Fruit fly (Drosophila melanogaster) whole organism, prepupa: ENCODE results near the gene CG17026.

Experiments
- CG1621 ChIP-seq: fragments of 200-800 bp; sonication (Bioruptor generic); optimal IDR thresholded peaks from 3 replicates; lab custom pipeline; 2018; ENCODE audit warnings: missing biosample characterization, mild to moderate bottlenecking, missing genetic modification characterization
- CG31627 ChIP-seq: fragments of 200-800 bp; sonication (Bioruptor generic); optimal IDR thresholded peaks from 3 replicates; lab custom pipeline; 2016; ENCODE audit warnings: missing biosample characterization, missing genetic modification characterization
- CG3919 ChIP-seq: fragments of 200-800 bp; sonication (Bioruptor generic); optimal IDR thresholded peaks from 3 replicates; lab custom pipeline; 2016; ENCODE audit warnings: missing biosample characterization, missing genetic modification characterization
- CG4318 ChIP-seq: fragments of 200-800 bp; sonication (Bioruptor generic); optimal IDR thresholded peaks from 3 replicates; lab custom pipeline; 2017; ENCODE audit warnings: missing biosample characterization, mild to moderate bottlenecking, missing genetic modification characterization
- Hr38 ChIP-seq: sonication (Bioruptor generic); optimal IDR thresholded peaks from 2 replicates; lab custom pipeline; 2016; ENCODE audit warnings: missing biosample characterization, missing genetic modification characterization
- Sox102F ChIP-seq: fragments of 200-800 bp; sonication (Bioruptor generic); optimal IDR thresholded peaks from 2 replicates; lab custom pipeline; 2016; ENCODE audit warnings: missing biosample characterization, mild to moderate bottlenecking, missing genetic modification characterization
- dsx ChIP-seq: fragments of 200-800 bp; optimal IDR thresholded peaks from 3 replicates; lab custom pipeline; 2019; ENCODE audit warnings: missing biosample characterization, mild to moderate bottlenecking, missing genetic modification characterization, moderate library complexity; ENCODE audit not compliant: poor library complexity, severe bottlenecking
- lz ChIP-seq: fragments of 200-800 bp; sonication (Bioruptor generic); optimal IDR thresholded peaks from 3 replicates; lab custom pipeline; 2016; ENCODE audit warnings: missing biosample characterization, missing genetic modification characterization
- salr ChIP-seq, 2 experiments: fragments of 200-800 bp; sonication (Bioruptor generic); optimal IDR thresholded peaks; 3 replicates each; lab custom pipeline; 2016 to 2018; ENCODE audit warnings: missing biosample characterization in 2 of 2, missing genetic modification characterization in 2 of 2, mild to moderate bottlenecking in 1 of 2
- vri ChIP-seq: fragments of 200-800 bp; sonication (Bioruptor generic); optimal IDR thresholded peaks from 3 replicates; lab custom pipeline; 2016; ENCODE audit warnings: missing biosample characterization, mild to moderate bottlenecking, missing genetic modification characterization

DNA sequence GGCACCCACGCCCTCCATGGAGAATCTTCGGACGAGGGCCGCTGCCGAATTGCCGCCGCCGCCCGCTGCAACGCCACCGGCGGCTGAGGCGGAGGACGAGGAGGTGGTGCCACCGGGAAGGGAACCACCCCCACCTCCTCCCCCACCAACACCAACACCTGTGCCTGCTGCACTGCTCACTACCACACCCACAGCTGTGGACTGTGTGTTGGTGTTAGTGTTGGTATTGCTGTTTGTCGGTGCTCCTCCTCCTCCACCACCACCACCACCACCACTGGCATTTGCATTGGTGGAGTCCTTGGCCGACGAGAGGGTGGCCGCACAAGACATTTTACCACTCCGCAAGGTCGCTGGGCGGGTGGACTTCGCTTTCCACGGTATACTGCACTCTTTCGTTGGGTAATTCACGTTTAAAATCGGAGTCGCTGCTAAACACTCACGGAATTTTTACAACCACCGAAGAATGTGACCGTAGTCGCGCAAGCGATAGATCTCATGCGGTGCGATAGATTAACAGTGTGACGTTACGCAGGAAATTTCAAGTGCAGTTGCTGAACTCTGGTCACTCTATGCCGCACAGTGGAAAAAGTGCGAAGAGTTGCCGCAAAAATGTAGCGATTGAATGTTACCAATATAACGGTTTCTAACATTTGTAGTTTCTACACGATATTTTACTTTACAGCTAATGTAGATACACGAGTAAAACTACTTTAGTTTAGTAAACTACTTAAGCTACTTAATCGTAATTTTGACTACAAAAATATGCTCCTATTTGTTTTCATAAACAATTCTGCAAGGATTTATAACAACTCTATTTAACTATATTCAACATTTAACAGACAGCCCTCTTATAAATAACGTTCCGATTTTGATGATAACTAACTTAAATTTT, 36.4 kb downstream of the CG17026 start, which contains the start of gene mib1:
- TF ChIP-seq dsx (GFP tag; lab: Kevin White, UChicago) = no peak
- no peak for TF ChIP-seq lz (GFP tag; lab: Kevin White, UChicago)
- no peak for TF ChIP-seq vri (GFP tag; lab: Kevin White, UChicago)
- TF ChIP-seq CG1621 (tag; lab: Kevin White, UChicago) = peak; percentile 29
- no peak for TF ChIP-seq CG31627 (GFP tag; lab: Kevin White, UChicago)
- no peak for TF ChIP-seq CG4318 (GFP tag; lab: Kevin White, UChicago)
- TF ChIP-seq Hr38 (GFP tag; lab: Kevin White, UChicago) = no peak
- TF ChIP-seq salr (GFP tag; optimal IDR thresholded peaks at IDR 0.05; lab: Kevin White, UChicago) = no peak
- TF ChIP-seq CG3919 = peak; percentile 53
- TF ChIP-seq Sox102F (GFP tag; lab: Kevin White, UChicago) = no peak
